Worm (Caenorhabditis elegans): ENCODE measurements around the gene npr-24.

DNA sequence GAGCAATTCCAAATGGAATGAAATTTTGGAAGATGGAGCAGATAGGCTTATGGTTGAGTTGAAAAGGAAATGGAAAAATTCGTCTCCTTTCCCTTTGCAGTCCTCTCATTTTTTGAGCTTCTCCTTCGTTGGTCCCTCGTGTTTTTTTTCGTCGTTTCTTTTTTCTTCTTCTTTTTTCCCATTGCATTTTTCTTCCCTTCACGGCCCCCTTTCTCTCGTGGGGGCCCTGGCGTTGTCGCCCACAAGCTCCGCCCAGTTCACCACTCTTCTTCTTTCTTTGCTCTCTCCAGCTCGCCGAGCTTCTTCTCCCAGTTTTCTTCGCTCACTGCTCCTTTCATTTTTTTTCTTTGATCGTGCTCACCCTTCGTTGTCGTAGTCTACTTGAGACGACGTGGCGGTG lies 32.8 kb upstream of the npr-24 start:
- no peak for TF ChIP-seq ZK546.5 (tag; optimal IDR thresholded peaks at IDR 0.05)
- no peak for TF ChIP-seq ceh-28 (tag; optimal IDR thresholded peaks at IDR 0.05)
- TF ChIP-seq lsy-2 (tag; optimal IDR thresholded peaks at IDR 0.05) = peak in 1 of 2 experiments; percentile 36

Measured in whole organism, L4 larva.